Worm (Caenorhabditis elegans): ENCODE measurements around the gene F47G3.3.

DNA sequence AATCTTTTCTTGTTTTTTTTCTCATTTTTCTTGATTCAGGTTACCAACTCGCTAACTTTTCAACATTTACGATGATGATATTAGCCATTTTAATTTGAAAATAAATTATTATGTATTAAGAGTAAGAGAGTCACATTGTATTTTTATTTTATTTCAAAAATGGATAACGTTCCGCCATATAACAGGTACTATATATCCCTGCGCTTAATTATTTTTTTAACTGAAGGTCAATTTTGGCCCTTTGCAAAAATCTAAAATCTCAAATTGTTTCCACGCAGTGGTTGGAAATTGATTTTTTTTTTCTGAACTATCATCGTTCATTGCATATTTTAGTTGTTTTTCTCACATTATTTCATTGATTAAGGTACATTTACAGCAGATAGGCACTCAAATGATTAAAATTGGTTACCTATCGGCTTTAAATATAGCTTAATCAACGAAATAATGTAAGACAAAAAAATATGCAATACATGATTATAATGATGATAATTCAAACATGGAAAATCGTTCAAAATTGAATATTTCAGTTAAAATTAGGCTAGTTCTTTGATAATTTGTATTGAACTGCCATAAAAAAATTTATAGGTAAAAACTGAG lies 11.0 kb upstream of the F47G3.3 start:
- TF ChIP-seq hif-1 (tag; optimal IDR thresholded peaks at IDR 0.05) = peak; percentile 33 to 50
- no peak for TF ChIP-seq R02D3.7 (tag; optimal IDR thresholded peaks at IDR 0.05)
- TF ChIP-seq nhr-41 (GFP tag; IDR thresholded peaks at IDR 0.05) = no peak
- peak; percentile 52 for TF ChIP-seq ceh-82 (tag; optimal IDR thresholded peaks at IDR 0.05)
- TF ChIP-seq nhr-76 (tag; optimal IDR thresholded peaks at IDR 0.05) = peak; percentile 67
- TF ChIP-seq Y5F2A.4 (GFP tag; optimal IDR thresholded peaks at IDR 0.05) = no peak
- peak; percentile 97 for TF ChIP-seq T26A8.4 (GFP tag; IDR thresholded peaks at IDR 0.05)
- TF ChIP-seq mep-1 (tag; optimal IDR thresholded peaks at IDR 0.05) = peak; percentile 99
- peak in 1 of 2 experiments; percentile 81 for TF ChIP-seq unc-62 (GFP tag; optimal IDR thresholded peaks at IDR 0.05 in 1 of 2)
- no peak for TF ChIP-seq unc-62 (tag; optimal IDR thresholded peaks at IDR 0.05)
- TF ChIP-seq ama-1 (optimal IDR thresholded peaks at IDR 0.05) = no peak
- peak; percentile 87 to 95 for TF ChIP-seq lsy-2 (tag; optimal IDR thresholded peaks at IDR 0.05)
